Fruit fly (Drosophila melanogaster): ENCODE measurements around the gene CG10163.
A peak's percentile ranks its signal among the peaks of the same experiment; 100 is the strongest.

CG10163 gene

dm6 chr3L:6253730-6254129 is 4.8 kb downstream of the CG10163 start:
- TF ChIP-seq CG9139 (GFP tag; optimal IDR thresholded peaks at IDR 0.05) (no peak), Eip78C (GFP tag) (peak; percentile 83), svp (GFP tag) (peak; percentile 3)

- TF ChIP-seq CG34406 (GFP tag; optimal IDR thresholded peaks at IDR 0.05) = no peak
- peak; percentile 0 for TF ChIP-seq Eip75B (GFP tag; optimal IDR thresholded peaks at IDR 0.05)
- no peak for TF ChIP-seq CG9139 (GFP tag; optimal IDR thresholded peaks at IDR 0.05)
- no peak for TF ChIP-seq dac (GFP tag; optimal IDR thresholded peaks at IDR 0.05)
- TF ChIP-seq Lpt (GFP tag; optimal IDR thresholded peaks at IDR 0.05) = peak; percentile 20
- peak; percentile 16 for TF ChIP-seq OdsH (GFP tag; optimal IDR thresholded peaks at IDR 0.05)
- peak; percentile 33 for TF ChIP-seq acj6 (GFP tag; optimal IDR thresholded peaks at IDR 0.05)
- TF ChIP-seq CG11294 (GFP tag; IDR thresholded peaks at IDR 0.05) = no peak
- no peak for TF ChIP-seq Sox15 (GFP tag; optimal IDR thresholded peaks at IDR 0.05)
- peak; percentile 60; the same call in 1 of the 2 replicates for TF ChIP-seq CG15336 (GFP tag; IDR thresholded peaks at IDR 0.05)
- TF ChIP-seq CG6163 (GFP tag; IDR thresholded peaks at IDR 0.05) = peak; percentile 59; the same call in 2 of the 3 replicates
- TF ChIP-seq net (GFP tag; optimal IDR thresholded peaks at IDR 0.05) = peak; percentile 7
- peak; percentile 85 for TF ChIP-seq svp (GFP tag)
- TF ChIP-seq fd59A (GFP tag; optimal IDR thresholded peaks at IDR 0.05) = no peak
- no peak for TF ChIP-seq CG11762 (GFP tag; optimal IDR thresholded peaks at IDR 0.05; ENCODE audit: insufficient read depth)
- TF ChIP-seq Ets96B (tag; optimal IDR thresholded peaks at IDR 0.05) = no peak
- peak; percentile 67; the same call in 1 of the 3 replicates for TF ChIP-seq eg (GFP tag; IDR thresholded peaks at IDR 0.05)
- peak in 1 of 2 experiments; percentile 36 for TF ChIP-seq ss (GFP tag; optimal IDR thresholded peaks at IDR 0.05)
- TF ChIP-seq Hr39 (GFP tag; optimal IDR thresholded peaks at IDR 0.05) = peak; percentile 41
- peak; percentile 7 for TF ChIP-seq vri (GFP tag; optimal IDR thresholded peaks at IDR 0.05)
- peak; percentile 40 for TF ChIP-seq CG31627 (GFP tag; optimal IDR thresholded peaks at IDR 0.05)
- no peak for TF ChIP-seq Eip93F (GFP tag; optimal IDR thresholded peaks at IDR 0.05)
- no peak for TF ChIP-seq Ets21C (GFP tag; optimal IDR thresholded peaks at IDR 0.05)
- no peak for TF ChIP-seq CG11902 (GFP tag; optimal IDR thresholded peaks at IDR 0.05)
- TF ChIP-seq CG3032 (tag; optimal IDR thresholded peaks at IDR 0.05) = no peak
- peak; percentile 49 for TF ChIP-seq Hr4 (GFP tag; optimal IDR thresholded peaks at IDR 0.05)
- TF ChIP-seq CG6808 (GFP tag; optimal IDR thresholded peaks at IDR 0.05) = no peak
- peak; percentile 35 for TF ChIP-seq Blimp-1 (GFP tag; optimal IDR thresholded peaks at IDR 0.05)
- TF ChIP-seq Met (GFP tag; optimal IDR thresholded peaks at IDR 0.05) = peak; percentile 67
- peak in 1 of 2 experiments; percentile 46 for TF ChIP-seq salr (GFP tag; optimal IDR thresholded peaks at IDR 0.05)
- no peak for TF ChIP-seq CG3919 (GFP tag; optimal IDR thresholded peaks at IDR 0.05)
- TF ChIP-seq esn (GFP tag; optimal IDR thresholded peaks at IDR 0.05) = peak; percentile 64
- no peak for TF ChIP-seq CG8632 (GFP tag; optimal IDR thresholded peaks at IDR 0.05)
- TF ChIP-seq CG6854 (GFP tag; optimal IDR thresholded peaks at IDR 0.05) = peak; percentile 85
- TF ChIP-seq Sox102F (GFP tag; optimal IDR thresholded peaks at IDR 0.05) = peak; percentile 19
- TF ChIP-seq spab (GFP tag; optimal IDR thresholded peaks at IDR 0.05) = no peak
- TF ChIP-seq Smox (GFP tag; optimal IDR thresholded peaks at IDR 0.05) = peak; percentile 59
- no peak for TF ChIP-seq fkh (GFP tag; optimal IDR thresholded peaks at IDR 0.05)
- TF ChIP-seq fd85E (GFP tag; optimal IDR thresholded peaks at IDR 0.05) = no peak
- TF ChIP-seq lz (GFP tag; optimal IDR thresholded peaks at IDR 0.05) = peak; percentile 36
- no peak for TF ChIP-seq CG7368 (GFP tag; optimal IDR thresholded peaks at IDR 0.05)
- peak; percentile 31 for TF ChIP-seq CG4318 (GFP tag; optimal IDR thresholded peaks at IDR 0.05)
- TF ChIP-seq Eip78C (GFP tag) = peak; percentile 76
- TF ChIP-seq CG8119 (GFP tag; IDR thresholded peaks at IDR 0.05) = peak; percentile 69; the same call in 2 of the 3 replicates
- no peak for TF ChIP-seq CG1621 (tag; optimal IDR thresholded peaks at IDR 0.05)
- TF ChIP-seq CG10631 (GFP tag; optimal IDR thresholded peaks at IDR 0.05) = no peak
- peak; percentile 33 for TF ChIP-seq cyc (GFP tag; optimal IDR thresholded peaks at IDR 0.05)
- no peak for TF ChIP-seq achi (GFP tag; optimal IDR thresholded peaks at IDR 0.05)
Observed at dm6 chr3L:6249178-6250078, 9.1 kb downstream of the CG10163 start.

All from whole organism, prepupa.